Fruit fly (Drosophila melanogaster) Kc167 (cell line): ENCODE measurements around the gene CG7423.

Source experiments
- Sin3A ChIP-seq: fragments of >200 bp; optimal IDR thresholded peaks from 2 replicates; lab custom pipeline; 2018; ENCODE audit warnings: missing external identifiers
- h ChIP-seq: fragments of >200 bp; optimal IDR thresholded peaks from 3 replicates; lab custom pipeline; 2018; ENCODE audit warnings: missing external identifiers
- psq ChIP-seq: fragments of >200 bp; optimal IDR thresholded peaks from 2 replicates; lab custom pipeline; 2017; ENCODE audit warnings: missing external identifiers

DNA sequence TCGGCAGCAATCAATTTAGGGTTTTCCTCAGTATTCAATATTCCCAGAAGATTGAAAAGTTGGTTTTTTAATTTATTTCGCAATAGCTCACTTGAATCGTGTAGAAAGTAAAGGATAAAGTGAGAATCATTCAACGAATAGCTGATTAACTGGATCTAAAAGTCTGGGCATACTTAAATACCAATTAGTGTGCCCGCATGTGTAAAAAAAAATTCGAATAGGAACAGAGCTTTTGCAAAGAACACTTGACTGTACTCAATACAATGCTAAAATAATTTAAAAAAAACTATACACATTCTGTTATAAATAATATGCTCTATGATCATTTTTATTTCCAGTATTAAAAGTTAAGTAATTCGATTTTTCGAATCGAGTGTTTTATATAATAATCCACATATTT, 41.2 kb upstream of the CG7423 start, which contains the start of gene CG15882:
- TF ChIP-seq h (lab: Kevin White, UChicago) (no peak), psq (no peak), Sin3A (lab: Kevin White, UChicago) (no peak)
